Fruit fly (Drosophila melanogaster) whole organism, embryonic: ENCODE results near the gene CG5986.

Experiments
- Bdp1 ChIP-seq: fragments of 200-800 bp; sonication (Bioruptor generic); optimal IDR thresholded peaks from 3 replicates; lab custom pipeline; 2016; ENCODE audit warnings: missing biosample characterization, missing genetic modification characterization
- CG10462 ChIP-seq: fragments of 200-800 bp; sonication (Bioruptor generic); optimal IDR thresholded peaks from 2 replicates; lab custom pipeline; 2016; ENCODE audit warnings: missing biosample characterization, missing genetic modification characterization
- CG11247 ChIP-seq: fragments of 200-800 bp; sonication (Bioruptor generic); IDR thresholded peaks from 2 replicates; pipeline ENCODE4 v1.3.6; 2022; ENCODE audit warnings: missing biosample characterization, missing genetic modification characterization
- CG12155 ChIP-seq: fragments of 200-800 bp; sonication (Bioruptor generic); optimal IDR thresholded peaks from 3 replicates; lab custom pipeline; 2016; ENCODE audit warnings: missing biosample characterization, missing genetic modification characterization
- CG12391 ChIP-seq: fragments of 200-800 bp; sonication (Bioruptor generic); optimal IDR thresholded peaks from 3 replicates; lab custom pipeline; 2018; ENCODE audit warnings: missing biosample characterization, mild to moderate bottlenecking, missing genetic modification characterization, moderate library complexity
- CG13287 ChIP-seq: fragments of 200-800 bp; sonication (Bioruptor generic); IDR thresholded peaks from 2 replicates; pipeline ENCODE4 v1.3.6; 2022; ENCODE audit warnings: missing biosample characterization, missing genetic modification characterization; ENCODE audit not compliant: partially characterized antibody
- CG14014 ChIP-seq: fragments of 200-800 bp; sonication (Bioruptor generic); IDR thresholded peaks from 2 replicates; pipeline ENCODE4 v1.3.6; 2022; ENCODE audit warnings: missing biosample characterization, missing genetic modification characterization
- CG14965 ChIP-seq: fragments of 200-800 bp; sonication (Bioruptor generic); optimal IDR thresholded peaks from 2 replicates; lab custom pipeline; 2016; ENCODE audit warnings: missing biosample characterization, missing genetic modification characterization, borderline replicate concordance
- CG15601 ChIP-seq: fragments of 200-800 bp; sonication (Bioruptor generic); optimal IDR thresholded peaks from 3 replicates; lab custom pipeline; 2019; ENCODE audit warnings: missing biosample characterization, mild to moderate bottlenecking, missing genetic modification characterization, moderate library complexity
- CG17359 ChIP-seq: fragments of 200-800 bp; sonication (Bioruptor generic); optimal IDR thresholded peaks from 3 replicates; lab custom pipeline; 2018; ENCODE audit warnings: missing biosample characterization, mild to moderate bottlenecking, missing genetic modification characterization, moderate library complexity
- CG1792 ChIP-seq: fragments of 200-800 bp; sonication (Bioruptor generic); optimal IDR thresholded peaks from 2 replicates; lab custom pipeline; 2016; ENCODE audit warnings: missing biosample characterization, missing genetic modification characterization
- CG1832 ChIP-seq: fragments of 200-800 bp; sonication (Bioruptor generic); optimal IDR thresholded peaks from 2 replicates; lab custom pipeline; 2017; ENCODE audit warnings: missing biosample characterization, mild to moderate bottlenecking, missing genetic modification characterization, inconsistent platforms
- CG32772 ChIP-seq: fragments of 200-800 bp; sonication (Bioruptor generic); IDR thresholded peaks from 2 replicates; pipeline ENCODE4 v1.3.6; 2022; ENCODE audit warnings: missing biosample characterization, missing genetic modification characterization
- CG34376 ChIP-seq: fragments of 200-800 bp; sonication (Bioruptor generic); optimal IDR thresholded peaks from 2 replicates; lab custom pipeline; 2018; ENCODE audit warnings: missing biosample characterization, mild to moderate bottlenecking, missing genetic modification characterization
- CG3847 ChIP-seq: fragments of 200-800 bp; sonication (Bioruptor generic); IDR thresholded peaks from 2 replicates; pipeline ENCODE4 v1.3.6; 2022; ENCODE audit warnings: missing biosample characterization, missing genetic modification characterization
- CG4854 ChIP-seq: fragments of 200-800 bp; sonication (Bioruptor generic); optimal IDR thresholded peaks from 2 replicates; lab custom pipeline; 2016; ENCODE audit warnings: missing biosample characterization, missing genetic modification characterization, inconsistent platforms
- CG6272 ChIP-seq: fragments of 200-800 bp; sonication (Bioruptor generic); IDR thresholded peaks from 2 replicates; pipeline ENCODE4 v1.3.6; 2022; ENCODE audit warnings: missing biosample characterization, missing genetic modification characterization
- CG7271 ChIP-seq: fragments of 200-800 bp; sonication (Bioruptor generic); optimal IDR thresholded peaks from 2 replicates; lab custom pipeline; 2018; ENCODE audit warnings: missing biosample characterization, mild to moderate bottlenecking, missing genetic modification characterization, moderate library complexity
- CG8478 ChIP-seq: fragments of >200 bp; optimal IDR thresholded peaks from 2 replicates; lab custom pipeline; 2018
- CG8924 ChIP-seq: fragments of 200-800 bp; optimal IDR thresholded peaks from 3 replicates; lab custom pipeline; 2019; ENCODE audit warnings: missing biosample characterization, mild to moderate bottlenecking, missing genetic modification characterization, moderate library complexity
- CG9437 ChIP-seq: fragments of 200-800 bp; sonication (Bioruptor generic); optimal IDR thresholded peaks from 2 replicates; lab custom pipeline; 2018; ENCODE audit warnings: missing biosample characterization, mild to moderate bottlenecking, missing genetic modification characterization
- CG9727 ChIP-seq: fragments of 200-800 bp; sonication (Bioruptor generic); optimal IDR thresholded peaks from 3 replicates; lab custom pipeline; 2017; ENCODE audit warnings: missing biosample characterization, mild to moderate bottlenecking, missing genetic modification characterization
- CG9817 ChIP-seq: fragments of 200-800 bp; sonication (Bioruptor generic); optimal IDR thresholded peaks from 2 replicates; lab custom pipeline; 2018; ENCODE audit warnings: missing biosample characterization, mild to moderate bottlenecking, missing genetic modification characterization, moderate library complexity
- CHES-1-like ChIP-seq: fragments of 200-800 bp; sonication (Bioruptor generic); optimal IDR thresholded peaks from 2 replicates; lab custom pipeline; 2016; ENCODE audit warnings: missing biosample characterization, missing genetic modification characterization
- CoRest ChIP-seq: fragments of 200-800 bp; sonication (Bioruptor generic); optimal IDR thresholded peaks from 3 replicates; lab custom pipeline; 2018; ENCODE audit warnings: missing biosample characterization, mild to moderate bottlenecking, missing genetic modification characterization, moderate library complexity
- Drgx ChIP-seq: fragments of 200-800 bp; sonication (Bioruptor generic); IDR thresholded peaks from 2 replicates; pipeline ENCODE4 v1.3.6; 2022; ENCODE audit warnings: missing biosample characterization, missing genetic modification characterization
- GATAe ChIP-seq: fragments of 200-800 bp; sonication (Bioruptor generic); conservative IDR thresholded peaks from 2 replicates; pipeline ENCODE4 v1.3.6; 2022; ENCODE audit warnings: missing biosample characterization, missing genetic modification characterization
- HmgZ ChIP-seq: fragments of 200-800 bp; sonication (Bioruptor generic); optimal IDR thresholded peaks from 2 replicates; lab custom pipeline; 2018; ENCODE audit warnings: missing biosample characterization, mild to moderate bottlenecking, missing genetic modification characterization
- Hr3 ChIP-seq: fragments of 200-800 bp; sonication (Bioruptor generic); optimal IDR thresholded peaks from 3 replicates; lab custom pipeline; 2016; ENCODE audit warnings: missing biosample characterization, missing genetic modification characterization
- Mes4 ChIP-seq: fragments of 200-800 bp; sonication (Bioruptor generic); optimal IDR thresholded peaks from 2 replicates; lab custom pipeline; 2016; ENCODE audit warnings: missing biosample characterization, missing genetic modification characterization
- Scr ChIP-seq: fragments of 200-800 bp; sonication (Bioruptor generic); IDR thresholded peaks from 2 replicates; pipeline ENCODE4 v1.3.6; 2022; ENCODE audit warnings: missing biosample characterization, missing genetic modification characterization; ENCODE audit not compliant: partially characterized antibody
- Spps ChIP-seq: fragments of 200-800 bp; sonication (Bioruptor generic); optimal IDR thresholded peaks from 2 replicates; lab custom pipeline; 2018; ENCODE audit warnings: missing biosample characterization, mild to moderate bottlenecking, missing genetic modification characterization
- amos ChIP-seq: fragments of 200-800 bp; sonication (Bioruptor generic); IDR thresholded peaks from 2 replicates; pipeline ENCODE4 v1.3.6; 2022; ENCODE audit warnings: missing biosample characterization, missing genetic modification characterization; ENCODE audit not compliant: partially characterized antibody
- bigmax ChIP-seq: fragments of 200-800 bp; sonication (Bioruptor generic); optimal IDR thresholded peaks from 2 replicates; lab custom pipeline; 2018; ENCODE audit warnings: missing biosample characterization, mild to moderate bottlenecking, missing genetic modification characterization
- chm ChIP-seq: fragments of 200-800 bp; sonication (Bioruptor generic); IDR thresholded peaks from 2 replicates; pipeline ENCODE4 v1.3.6; 2022; ENCODE audit warnings: missing biosample characterization, missing genetic modification characterization
- dimm ChIP-seq: fragments of 200-800 bp; sonication (Bioruptor generic); IDR thresholded peaks from 2 replicates; pipeline ENCODE4 v1.3.6; 2022; ENCODE audit warnings: missing biosample characterization, missing genetic modification characterization
- esg ChIP-seq: fragments of 200-800 bp; sonication (Bioruptor generic); conservative IDR thresholded peaks from 2 replicates; pipeline ENCODE4 v1.3.6; 2022; ENCODE audit warnings: missing biosample characterization, missing genetic modification characterization
- eyg ChIP-seq: fragments of 200-800 bp; sonication (Bioruptor generic); optimal IDR thresholded peaks from 3 replicates; lab custom pipeline; 2016; ENCODE audit warnings: missing biosample characterization, missing genetic modification characterization
- ftz-f1 ChIP-seq: fragments of 200-800 bp; sonication (Bioruptor generic); optimal IDR thresholded peaks from 2 replicates; lab custom pipeline; 2016; ENCODE audit warnings: missing biosample characterization, missing genetic modification characterization
- gem ChIP-seq: fragments of 200-800 bp; sonication (Bioruptor generic); optimal IDR thresholded peaks from 2 replicates; lab custom pipeline; 2019; ENCODE audit warnings: missing biosample characterization, mild to moderate bottlenecking, missing genetic modification characterization, moderate library complexity
- gt ChIP-seq: fragments of 200-800 bp; sonication (Bioruptor generic); IDR thresholded peaks from 2 replicates; pipeline ENCODE4 v1.3.6; 2022; ENCODE audit warnings: missing biosample characterization, missing genetic modification characterization
- hbn ChIP-seq: fragments of 200-800 bp; sonication (Bioruptor generic); IDR thresholded peaks from 2 replicates; pipeline ENCODE4 v1.3.6; 2022; ENCODE audit warnings: missing biosample characterization, missing genetic modification characterization; ENCODE audit not compliant: partially characterized antibody
- nau ChIP-seq: fragments of 200-800 bp; sonication (Bioruptor generic); optimal IDR thresholded peaks from 3 replicates; lab custom pipeline; 2017; ENCODE audit warnings: missing biosample characterization, mild to moderate bottlenecking, missing genetic modification characterization, missing genetic modification reagents
- pnt ChIP-seq: fragments of 200-800 bp; sonication (Bioruptor generic); optimal IDR thresholded peaks from 3 replicates; lab custom pipeline; 2016; ENCODE audit warnings: missing biosample characterization, missing genetic modification characterization
- pros ChIP-seq: fragments of 200-800 bp; sonication (Bioruptor generic); optimal IDR thresholded peaks from 3 replicates; lab custom pipeline; 2019; ENCODE audit warnings: missing biosample characterization, mild to moderate bottlenecking, missing genetic modification characterization, moderate library complexity
- ro ChIP-seq: fragments of 200-800 bp; sonication (Bioruptor generic); IDR thresholded peaks from 2 replicates; pipeline ENCODE4 v1.3.6; 2022; ENCODE audit warnings: missing biosample characterization, missing genetic modification characterization
- sim ChIP-seq: fragments of 200-800 bp; sonication (Bioruptor generic); IDR thresholded peaks from 2 replicates; pipeline ENCODE4 v1.3.6; 2022; ENCODE audit warnings: missing biosample characterization, missing genetic modification characterization
- tll ChIP-seq, 2 experiments: fragments of 200-800 bp in 1 of 2; fragments of >200 bp in 1 of 2; sonication (Bioruptor generic) in 1 of 2; optimal IDR thresholded peaks; 2 replicates each; lab custom pipeline; 2017 to 2019; ENCODE audit warnings: missing biosample characterization in 2 of 2, missing genetic modification characterization in 2 of 2, mild to moderate bottlenecking in 1 of 2, moderate library complexity in 1 of 2
- usp ChIP-seq: fragments of >200 bp; optimal IDR thresholded peaks from 2 replicates; lab custom pipeline; 2017; ENCODE audit warnings: missing biosample characterization, missing genetic modification characterization
- vnd ChIP-seq: fragments of 200-800 bp; sonication (Bioruptor generic); IDR thresholded peaks from 3 replicates; pipeline ENCODE4 v1.3.6; 2022; ENCODE audit warnings: missing biosample characterization, missing genetic modification characterization; ENCODE audit not compliant: partially characterized antibody
- wek ChIP-seq: fragments of 200-800 bp; sonication (Bioruptor generic); optimal IDR thresholded peaks from 3 replicates; lab custom pipeline; 2018; ENCODE audit warnings: missing biosample characterization, mild to moderate bottlenecking, missing genetic modification characterization, moderate library complexity
- zfh1 ChIP-seq: fragments of 200-800 bp; sonication (Bioruptor generic); IDR thresholded peaks from 3 replicates; pipeline ENCODE4 v1.3.6; 2022; ENCODE audit warnings: missing biosample characterization, missing genetic modification characterization

CG5986 gene

dm6 chr3R:24057188-24057587 lies 9.6 kb downstream of the CG5986 start, which contains the start of gene Hsp68 (continued):
- no peak for TF ChIP-seq CG14965 (GFP tag; lab: Kevin White, UChicago)
- no peak for TF ChIP-seq sim
- TF ChIP-seq chm (GFP tag; lab: Robert Waterston, UW) = no peak
- peak; percentile 34 for TF ChIP-seq CG8924 (tag; lab: Kevin White, UChicago)
- TF ChIP-seq CG11247 (GFP tag; lab: Robert Waterston, UW) = no peak
- no peak for TF ChIP-seq Hr3
- no peak for TF ChIP-seq CG14014 (GFP tag; lab: Robert Waterston, UW)
- no peak for TF ChIP-seq CG1792 (GFP tag; lab: Kevin White, UChicago)
- no peak for TF ChIP-seq CG7271 (tag; lab: Kevin White, UChicago)
- no peak for TF ChIP-seq CG9817 (tag; lab: Kevin White, UChicago)
- peak; percentile 45 for TF ChIP-seq wek (GFP tag; lab: Kevin White, UChicago)
- no peak for TF ChIP-seq Spps (tag; lab: Kevin White, UChicago)
- peak; percentile 87 for TF ChIP-seq CG1832
- no peak for TF ChIP-seq Scr
- TF ChIP-seq ftz-f1 (GFP tag; lab: Kevin White, UChicago) = no peak
- TF ChIP-seq nau (GFP tag; lab: Kevin White, UChicago) = no peak
- no peak for TF ChIP-seq CG12155 (GFP tag; lab: Kevin White, UChicago)
- TF ChIP-seq ro = no peak
- TF ChIP-seq CG12391 = no peak
- TF ChIP-seq CG17359 (tag; lab: Kevin White, UChicago) = peak; percentile 7
- no peak for TF ChIP-seq eyg (GFP tag; lab: Kevin White, UChicago)
- no peak for TF ChIP-seq CG3847
- no peak for TF ChIP-seq Bdp1 (GFP tag; lab: Kevin White, UChicago)
- TF ChIP-seq CG9437 (GFP tag; lab: Kevin White, UChicago) = no peak
- TF ChIP-seq vnd (GFP tag; lab: Robert Waterston, UW) = no peak; the same call in 2 of the 3 replicates
- TF ChIP-seq CoRest (tag; lab: Kevin White, UChicago) = no peak
- TF ChIP-seq CHES-1-like (GFP tag; lab: Kevin White, UChicago) = no peak
- peak; percentile 81 for TF ChIP-seq CG15601 (tag; lab: Kevin White, UChicago)
- no peak for TF ChIP-seq gt (GFP tag; lab: Robert Waterston, UW)
- TF ChIP-seq CG6272 (GFP tag; lab: Robert Waterston, UW) = no peak
- TF ChIP-seq bigmax = no peak
- peak; percentile 38; the same call in 1 of the 2 replicates for TF ChIP-seq amos (GFP tag; lab: Robert Waterston, UW)
- TF ChIP-seq CG34376 (GFP tag; lab: Kevin White, UChicago) = peak; percentile 84
- no peak for TF ChIP-seq pnt (GFP tag; lab: Kevin White, UChicago)
- peak; percentile 40 for TF ChIP-seq CG13287 (GFP tag; lab: Robert Waterston, UW)
- peak; percentile 54 for TF ChIP-seq HmgZ (tag; lab: Kevin White, UChicago)
- TF ChIP-seq usp (GFP tag; lab: Kevin White, UChicago) = no peak
- TF ChIP-seq CG32772 = no peak
- no peak for TF ChIP-seq Drgx (GFP tag; lab: Robert Waterston, UW)
- no peak for TF ChIP-seq CG10462 (GFP tag; lab: Kevin White, UChicago)
- peak in 1 of 2 experiments; percentile 27 for TF ChIP-seq tll (GFP tag; optimal IDR thresholded peaks at IDR 0.05; lab: Kevin White, UChicago)
- TF ChIP-seq GATAe (GFP tag; lab: Robert Waterston, UW) = no peak
- peak; percentile 25; the same call in 1 of the 2 replicates for TF ChIP-seq hbn
- no peak for TF ChIP-seq CG9727 (GFP tag; lab: Kevin White, UChicago)
- no peak for TF ChIP-seq CG4854 (GFP tag; lab: Kevin White, UChicago)
- TF ChIP-seq Mes4 (GFP tag; lab: Kevin White, UChicago) = no peak
- no peak for TF ChIP-seq dimm (GFP tag; lab: Robert Waterston, UW)
- no peak for TF ChIP-seq esg (GFP tag; lab: Robert Waterston, UW)
- no peak for TF ChIP-seq zfh1 (GFP tag; lab: Robert Waterston, UW)
- no peak for TF ChIP-seq CG8478 (lab: Kevin White, UChicago)
- TF ChIP-seq gem (tag; lab: Kevin White, UChicago) = no peak
- TF ChIP-seq pros (GFP tag; lab: Kevin White, UChicago) = peak; percentile 28
